Fruit fly (Drosophila melanogaster) whole organism, embryonic: Measurements from ENCODE around the gene HERC2.

Experiments
- Bgb ChIP-seq: fragments of 200-800 bp; sonication (Bioruptor generic); IDR thresholded peaks from 2 replicates; pipeline ENCODE4 v1.3.6; 2022; ENCODE audit warnings: missing biosample characterization, missing genetic modification characterization; ENCODE audit not compliant: partially characterized antibody
- CG10654 ChIP-seq: fragments of 200-800 bp; sonication (Bioruptor generic); optimal IDR thresholded peaks from 2 replicates; lab custom pipeline; 2016; ENCODE audit warnings: missing biosample characterization, missing genetic modification characterization
- CG12299 ChIP-seq: fragments of 200-800 bp; sonication (Bioruptor generic); optimal IDR thresholded peaks from 2 replicates; lab custom pipeline; 2018; ENCODE audit warnings: missing biosample characterization, mild to moderate bottlenecking, missing genetic modification characterization
- CG14050 ChIP-seq: fragments of 200-800 bp; sonication (Bioruptor generic); IDR thresholded peaks from 3 replicates; pipeline ENCODE4 v1.3.6; 2022; ENCODE audit warnings: missing biosample characterization, missing genetic modification characterization
- CG14441 ChIP-seq: fragments of 200-800 bp; sonication (Bioruptor generic); IDR thresholded peaks from 2 replicates; pipeline ENCODE4 v1.3.6; 2022; ENCODE audit warnings: missing biosample characterization, missing genetic modification characterization
- CG14710 ChIP-seq: fragments of 200-800 bp; sonication (Bioruptor generic); optimal IDR thresholded peaks from 3 replicates; lab custom pipeline; 2019; ENCODE audit warnings: missing biosample characterization, mild to moderate bottlenecking, missing genetic modification characterization, moderate library complexity
- CG16813 ChIP-seq: fragments of 200-800 bp; sonication (Bioruptor generic); IDR thresholded peaks from 3 replicates; pipeline ENCODE4 v1.3.6; 2022; ENCODE audit warnings: missing biosample characterization, missing genetic modification characterization; ENCODE audit not compliant: partially characterized antibody
- CG17359 ChIP-seq: fragments of 200-800 bp; sonication (Bioruptor generic); optimal IDR thresholded peaks from 3 replicates; lab custom pipeline; 2018; ENCODE audit warnings: missing biosample characterization, mild to moderate bottlenecking, missing genetic modification characterization, moderate library complexity
- CG30020 ChIP-seq: fragments of 200-800 bp; optimal IDR thresholded peaks from 2 replicates; lab custom pipeline; 2019; ENCODE audit warnings: missing biosample characterization, mild to moderate bottlenecking, missing genetic modification characterization, moderate library complexity
- CG31388 ChIP-seq: fragments of 200-800 bp; sonication (Bioruptor generic); optimal IDR thresholded peaks from 2 replicates; lab custom pipeline; 2016; ENCODE audit warnings: missing biosample characterization, missing genetic modification characterization
- CG31441 ChIP-seq: fragments of 200-800 bp; sonication (Bioruptor generic); IDR thresholded peaks from 2 replicates; pipeline ENCODE4 v1.3.6; 2022; ENCODE audit warnings: missing biosample characterization, missing genetic modification characterization
- CG32767 ChIP-seq: fragments of 200-800 bp; sonication (Bioruptor generic); IDR thresholded peaks from 2 replicates; pipeline ENCODE4 v1.3.6; 2022; ENCODE audit warnings: missing biosample characterization, missing genetic modification characterization
- CG4282 ChIP-seq: fragments of 200-800 bp; sonication (Bioruptor generic); optimal IDR thresholded peaks from 2 replicates; lab custom pipeline; 2016; ENCODE audit warnings: missing biosample characterization, missing genetic modification characterization
- CG43689 ChIP-seq: fragments of 200-800 bp; sonication (Bioruptor generic); IDR thresholded peaks from 2 replicates; pipeline ENCODE4 v1.3.6; 2022; ENCODE audit warnings: missing biosample characterization, missing genetic modification characterization
- CG7357 ChIP-seq: fragments of 200-800 bp; sonication (Bioruptor generic); IDR thresholded peaks from 3 replicates; pipeline ENCODE4 v1.3.6; 2022; ENCODE audit warnings: missing biosample characterization, missing genetic modification characterization
- CG7987 ChIP-seq: fragments of 200-800 bp; sonication (Bioruptor generic); optimal IDR thresholded peaks from 2 replicates; lab custom pipeline; 2018; ENCODE audit warnings: missing biosample characterization, mild to moderate bottlenecking, missing genetic modification characterization, moderate library complexity
- CG9609 ChIP-seq: fragments of 200-800 bp; sonication (Bioruptor generic); optimal IDR thresholded peaks from 3 replicates; lab custom pipeline; 2016; ENCODE audit warnings: missing biosample characterization, missing genetic modification characterization
- Dfd ChIP-seq, 2 experiments: fragments of >200 bp; optimal IDR thresholded peaks; 2 replicates each; lab custom pipeline; 2017; ENCODE audit warnings: missing biosample characterization in 2 of 2, missing genetic modification characterization in 2 of 2
- Elba2 ChIP-seq: fragments of 200-800 bp; sonication (Bioruptor generic); optimal IDR thresholded peaks from 3 replicates; lab custom pipeline; 2016; ENCODE audit warnings: missing biosample characterization, missing genetic modification characterization
- Ets97D ChIP-seq: fragments of 200-800 bp; sonication (Bioruptor generic); optimal IDR thresholded peaks from 3 replicates; lab custom pipeline; 2016; ENCODE audit warnings: missing biosample characterization, missing genetic modification characterization
- HHEX ChIP-seq: fragments of 200-800 bp; sonication (Bioruptor generic); optimal IDR thresholded peaks from 3 replicates; lab custom pipeline; 2017; ENCODE audit warnings: missing biosample characterization, mild to moderate bottlenecking, missing genetic modification characterization, missing genetic modification reagents
- HLH3B ChIP-seq: fragments of 200-800 bp; sonication (Bioruptor generic); IDR thresholded peaks from 2 replicates; pipeline ENCODE4 v1.3.6; 2022; ENCODE audit warnings: missing biosample characterization, missing genetic modification characterization
- HLH4C ChIP-seq: fragments of 200-800 bp; sonication (Bioruptor generic); IDR thresholded peaks from 3 replicates; pipeline ENCODE4 v1.3.6; 2022; ENCODE audit warnings: missing biosample characterization, missing genetic modification characterization; ENCODE audit not compliant: partially characterized antibody
- HLH54F ChIP-seq: fragments of 200-800 bp; sonication (Bioruptor generic); optimal IDR thresholded peaks from 3 replicates; lab custom pipeline; 2016; ENCODE audit warnings: missing biosample characterization, missing genetic modification characterization
- Hand ChIP-seq: fragments of 200-800 bp; sonication (Bioruptor generic); optimal IDR thresholded peaks from 2 replicates; lab custom pipeline; 2017; ENCODE audit warnings: mild to moderate bottlenecking, missing biosample characterization, missing genetic modification reagents, missing genetic modification characterization
- NK7.1 ChIP-seq: fragments of 200-800 bp; sonication (Bioruptor generic); optimal IDR thresholded peaks from 3 replicates; lab custom pipeline; 2016; ENCODE audit warnings: missing biosample characterization, missing genetic modification characterization
- Trl ChIP-seq, 3 experiments: fragments of >200 bp in 2 of 3; fragments of 200-800 bp in 1 of 3; sonication (Bioruptor generic) in 1 of 3; optimal IDR thresholded peaks; 2 replicates in 1 of 3; 3 replicates in 2 of 3; lab custom pipeline; 2016 to 2017; ENCODE audit warnings: missing biosample characterization in 1 of 3, missing genetic modification characterization in 1 of 3
- ase ChIP-seq: fragments of 200-800 bp; sonication (Bioruptor generic); IDR thresholded peaks from 3 replicates; pipeline ENCODE4 v1.3.6; 2022; ENCODE audit warnings: missing biosample characterization, missing genetic modification characterization
- ato ChIP-seq: fragments of 200-800 bp; sonication (Bioruptor generic); IDR thresholded peaks from 2 replicates; pipeline ENCODE4 v1.3.6; 2022; ENCODE audit warnings: missing biosample characterization, missing genetic modification characterization; ENCODE audit not compliant: partially characterized antibody
- bsh ChIP-seq, 2 experiments: fragments of 200-800 bp; sonication (Bioruptor generic); optimal IDR thresholded peaks; 2 replicates each; lab custom pipeline; 2017 to 2018; ENCODE audit warnings: mild to moderate bottlenecking in 2 of 2, missing biosample characterization in 2 of 2, missing genetic modification characterization in 2 of 2, moderate library complexity in 1 of 2
- cg ChIP-seq: fragments of 200-800 bp; sonication (Bioruptor generic); optimal IDR thresholded peaks from 3 replicates; lab custom pipeline; 2019; ENCODE audit warnings: missing biosample characterization, mild to moderate bottlenecking, missing genetic modification characterization, moderate library complexity
- crp ChIP-seq, 2 experiments: fragments of 200-800 bp; sonication (Bioruptor generic); optimal IDR thresholded peaks; 2 replicates in 1 of 2; 3 replicates in 1 of 2; lab custom pipeline; 2017; ENCODE audit warnings: missing biosample characterization in 2 of 2, missing genetic modification characterization in 2 of 2, mild to moderate bottlenecking in 1 of 2, moderate library complexity in 1 of 2
- disco-r ChIP-seq: fragments of 200-800 bp; sonication (Bioruptor generic); optimal IDR thresholded peaks from 2 replicates; lab custom pipeline; 2016; ENCODE audit warnings: missing biosample characterization, missing genetic modification characterization
- fd3F ChIP-seq: fragments of 200-800 bp; sonication (Bioruptor generic); optimal IDR thresholded peaks from 2 replicates; lab custom pipeline; 2018; ENCODE audit warnings: missing biosample characterization, mild to moderate bottlenecking, missing genetic modification characterization, moderate library complexity
- fd64A ChIP-seq: fragments of 200-800 bp; sonication (Bioruptor generic); optimal IDR thresholded peaks from 3 replicates; lab custom pipeline; 2018; ENCODE audit warnings: missing biosample characterization, mild to moderate bottlenecking, missing genetic modification characterization
- gce ChIP-seq: fragments of 200-800 bp; sonication (Bioruptor generic); IDR thresholded peaks from 3 replicates; pipeline ENCODE4 v1.3.6; 2022; ENCODE audit warnings: missing biosample characterization, missing genetic modification characterization
- gem ChIP-seq: fragments of 200-800 bp; sonication (Bioruptor generic); optimal IDR thresholded peaks from 2 replicates; lab custom pipeline; 2019; ENCODE audit warnings: missing biosample characterization, mild to moderate bottlenecking, missing genetic modification characterization, moderate library complexity
- grn ChIP-seq: fragments of 200-800 bp; sonication (Bioruptor generic); optimal IDR thresholded peaks from 3 replicates; lab custom pipeline; 2017; ENCODE audit warnings: missing biosample characterization, missing genetic modification characterization
- ham ChIP-seq: fragments of 200-800 bp; sonication (Bioruptor generic); IDR thresholded peaks from 2 replicates; pipeline ENCODE4 v1.3.6; 2022; ENCODE audit warnings: missing biosample characterization, missing genetic modification characterization
- jumu ChIP-seq: fragments of 200-800 bp; sonication (Bioruptor generic); optimal IDR thresholded peaks from 3 replicates; lab custom pipeline; 2016; ENCODE audit warnings: missing biosample characterization, missing genetic modification characterization
- lmd ChIP-seq: fragments of 200-800 bp; sonication (Bioruptor generic); IDR thresholded peaks from 2 replicates; pipeline ENCODE4 v1.3.6; 2022; ENCODE audit warnings: missing biosample characterization, missing genetic modification characterization
- org-1 ChIP-seq: fragments of 200-800 bp; sonication (Bioruptor generic); optimal IDR thresholded peaks from 2 replicates; lab custom pipeline; 2017; ENCODE audit warnings: missing biosample characterization, missing genetic modification characterization
- ranshi ChIP-seq: fragments of 200-800 bp; sonication (Bioruptor generic); IDR thresholded peaks from 2 replicates; pipeline ENCODE4 v1.3.6; 2022; ENCODE audit warnings: missing biosample characterization, missing genetic modification characterization
- row ChIP-seq: fragments of 200-800 bp; sonication (Bioruptor generic); IDR thresholded peaks from 3 replicates; pipeline ENCODE4 v1.3.6; 2022; ENCODE audit warnings: missing biosample characterization, missing genetic modification characterization
- sd ChIP-seq: fragments of 200-800 bp; sonication (Bioruptor generic); optimal IDR thresholded peaks from 3 replicates; lab custom pipeline; 2018; ENCODE audit warnings: missing biosample characterization, mild to moderate bottlenecking, missing genetic modification characterization, moderate library complexity
- sens ChIP-seq: fragments of 200-800 bp; sonication (Bioruptor generic); peaks from one replicate; lab custom pipeline; 2016; ENCODE audit warnings: missing biosample characterization, missing genetic modification characterization
- sens-2 ChIP-seq: fragments of 200-800 bp; sonication (Bioruptor generic); IDR thresholded peaks from 2 replicates; pipeline ENCODE4 v1.3.6; 2022; ENCODE audit warnings: missing biosample characterization, missing genetic modification characterization
- sim ChIP-seq: fragments of 200-800 bp; sonication (Bioruptor generic); IDR thresholded peaks from 2 replicates; pipeline ENCODE4 v1.3.6; 2022; ENCODE audit warnings: missing biosample characterization, missing genetic modification characterization
- sima ChIP-seq: fragments of 200-800 bp; sonication (Bioruptor generic); optimal IDR thresholded peaks from 2 replicates; lab custom pipeline; 2016; ENCODE audit warnings: missing biosample characterization, missing genetic modification characterization
- slou ChIP-seq: fragments of 200-800 bp; sonication (Bioruptor generic); optimal IDR thresholded peaks from 3 replicates; lab custom pipeline; 2016; ENCODE audit warnings: missing biosample characterization, missing genetic modification characterization
- sug ChIP-seq: fragments of 200-800 bp; optimal IDR thresholded peaks from 2 replicates; lab custom pipeline; 2019; ENCODE audit warnings: missing biosample characterization, mild to moderate bottlenecking, missing genetic modification characterization, moderate library complexity
- zen ChIP-seq: fragments of 200-800 bp; sonication (Bioruptor generic); optimal IDR thresholded peaks from 3 replicates; lab custom pipeline; 2018; ENCODE audit warnings: missing biosample characterization, mild to moderate bottlenecking, missing genetic modification characterization, moderate library complexity

The HERC2 gene

DNA sequence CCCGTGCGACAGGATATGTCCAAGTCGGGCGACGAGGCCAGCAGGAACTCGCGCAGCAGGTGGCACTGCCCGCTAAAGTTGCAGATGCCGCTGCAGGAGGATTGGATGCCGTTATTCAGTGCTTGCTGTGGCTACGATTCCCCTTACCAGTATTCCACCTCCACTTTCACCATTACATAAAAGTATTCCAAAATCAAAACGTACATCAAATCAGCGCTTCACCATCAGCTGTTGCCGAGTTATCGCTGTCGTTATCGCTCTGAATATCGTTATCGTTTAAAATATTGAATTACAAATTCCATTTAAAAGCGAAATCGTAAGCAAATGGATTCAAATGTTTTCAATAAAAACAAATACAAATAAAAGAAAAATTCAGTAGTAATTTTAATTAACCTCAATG lies 32.6 kb downstream of the HERC2 start, which contains the start of gene CG15456 (continued):
- TF ChIP-seq Elba2 (GFP tag; lab: Kevin White, UChicago) (no peak), HHEX (no peak), HLH54F (GFP tag; lab: Kevin White, UChicago) (no peak), sd (tag; lab: Kevin White, UChicago) (no peak), jumu (GFP tag; lab: Kevin White, UChicago) (no peak), Dfd (GFP tag; optimal IDR thresholded peaks at IDR 0.05; lab: Kevin White, UChicago) (no peak), sens (GFP tag; lab: Kevin White, UChicago) (peak; percentile 78), zen (tag; lab: Kevin White, UChicago) (no peak), sens-2 (no peak), CG30020 (tag; lab: Kevin White, UChicago) (no peak), Trl (optimal IDR thresholded peaks at IDR 0.05; lab: Kevin White, UChicago) (no peak), Trl (GFP tag; optimal IDR thresholded peaks at IDR 0.05; lab: Kevin White, UChicago) (no peak), org-1 (GFP tag; lab: Kevin White, UChicago) (no peak), disco-r (no peak), grn (GFP tag; lab: Kevin White, UChicago) (no peak), CG14710 (tag; lab: Kevin White, UChicago) (peak; percentile 10), CG31441 (no peak), ase (no peak), CG7357 (no peak), row (no peak), sug (no peak), Ets97D (GFP tag; lab: Kevin White, UChicago) (no peak), CG17359 (no peak), ato (peak; percentile 88), gem (tag; lab: Kevin White, UChicago) (no peak), CG43689 (GFP tag; lab: Robert Waterston, UW) (no peak), CG14050 (GFP tag; lab: Robert Waterston, UW) (no peak), CG16813 (GFP tag; lab: Robert Waterston, UW) (peak; percentile 64), CG31388 (GFP tag; lab: Kevin White, UChicago) (no peak), sim (no peak), CG7987 (GFP tag; lab: Kevin White, UChicago) (no peak), Bgb (GFP tag; lab: Robert Waterston, UW) (no peak), HLH4C (GFP tag; lab: Robert Waterston, UW) (peak; percentile 61), ranshi (no peak), HLH3B (GFP tag; lab: Robert Waterston, UW) (no peak), sima (GFP tag; lab: Kevin White, UChicago) (no peak), CG4282 (no peak), CG9609 (GFP tag; lab: Kevin White, UChicago) (no peak), CG10654 (GFP tag; lab: Kevin White, UChicago) (no peak), CG14441 (GFP tag; lab: Robert Waterston, UW) (no peak), ham (no peak), gce (GFP tag; lab: Robert Waterston, UW) (no peak), slou (GFP tag; lab: Kevin White, UChicago) (no peak), CG32767 (GFP tag; lab: Robert Waterston, UW) (no peak), CG12299 (no peak), lmd (GFP tag; lab: Robert Waterston, UW) (no peak), Hand (GFP tag; lab: Kevin White, UChicago) (no peak), crp (GFP tag; optimal IDR thresholded peaks at IDR 0.05; lab: Kevin White, UChicago) (peak; percentile 40 to 89), bsh (GFP tag; optimal IDR thresholded peaks at IDR 0.05; lab: Kevin White, UChicago) (no peak), fd3F (no peak), cg (no peak), fd64A (no peak), NK7.1 (no peak)
